Worm (Caenorhabditis elegans) whole organism, mixed stage, embryonic: ENCODE results near the gene prx-6.

ENCODE experiments used
- ces-1 ChIP-seq: fragments of 150-350 bp; optimal IDR thresholded peaks from 2 replicates; lab custom pipeline; 2014; ENCODE audit warnings: missing biosample characterization, missing genetic modification reagents, missing genetic modification characterization
- elt-1 ChIP-seq: sonication (generic microtip); optimal IDR thresholded peaks from 2 replicates; lab custom pipeline; 2017; ENCODE audit warnings: missing genetic modification characterization, mild to moderate bottlenecking, missing compliant biosample characterization, antibody characterized with exemption, moderate library complexity, borderline replicate concordance; ENCODE audit not compliant: insufficient read depth
- elt-3 ChIP-seq: fragments of 150-350 bp; optimal IDR thresholded peaks from 2 replicates; lab custom pipeline; 2014; ENCODE audit warnings: missing biosample characterization, missing genetic modification characterization
- flh-1 ChIP-seq: fragments of 200-800 bp; sonication (Bioruptor generic); optimal IDR thresholded peaks from 2 replicates; lab custom pipeline; 2018; ENCODE audit warnings: mild to moderate bottlenecking, missing genetic modification characterization, moderate library complexity, missing compliant biosample characterization
- lsy-2 ChIP-seq: fragments of 150-350 bp; optimal IDR thresholded peaks from 2 replicates; lab custom pipeline; 2014; ENCODE audit warnings: missing biosample characterization, missing genetic modification characterization
- snpc-4 ChIP-seq: fragments of 150-350 bp; optimal IDR thresholded peaks from 2 replicates; lab custom pipeline; 2014; ENCODE audit warnings: missing biosample characterization, missing genetic modification characterization

DNA sequence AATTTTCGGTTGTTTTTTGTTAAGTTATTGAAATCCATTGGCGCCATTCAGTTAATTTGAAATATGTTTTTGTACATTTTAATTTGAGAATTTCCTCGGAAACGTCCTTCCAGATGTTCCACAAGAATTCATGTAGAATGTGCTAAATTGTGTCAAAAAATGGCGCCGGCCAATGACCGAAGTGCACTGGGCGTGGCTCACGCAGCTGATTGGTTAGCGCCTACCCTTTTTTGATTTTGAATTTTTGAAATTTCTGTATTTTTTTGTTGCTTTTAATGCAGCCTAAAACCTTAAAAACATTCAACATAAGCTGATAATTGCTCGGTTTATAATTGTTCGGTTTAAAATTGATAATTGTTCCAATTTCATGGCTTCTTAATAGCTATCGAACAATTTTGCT lies 43.1 kb downstream of the prx-6 start:
- TF ChIP-seq ces-1 (GFP tag; lab: Kevin White, UChicago) (no peak), elt-3 (tag; lab: Kevin White, UChicago) (no peak), lsy-2 (tag; lab: Kevin White, UChicago) (no peak), elt-1 (tag; lab: Kevin White, UChicago) (no peak), flh-1 (GFP tag; lab: Kevin White, UChicago) (no peak), snpc-4 (tag; lab: Kevin White, UChicago) (no peak)
